Worm (Caenorhabditis elegans): ENCODE measurements around the gene R08E5.4.

- TF ChIP-seq ceh-36 (tag; optimal IDR thresholded peaks at IDR 0.05) (no peak), hmg-4 (GFP tag; optimal IDR thresholded peaks at IDR 0.05) (no peak), ama-1 (optimal IDR thresholded peaks at IDR 0.05) (no peak), B0310.2 (tag; optimal IDR thresholded peaks at IDR 0.05) (no peak), tra-4 (tag; optimal IDR thresholded peaks at IDR 0.05) (no peak), sea-1 (GFP tag; conservative IDR thresholded peaks at IDR 0.05) (no peak), F13C5.2 (tag; optimal IDR thresholded peaks at IDR 0.05) (no peak)
Observed at ce11 chrV:3739302-3739701, 29.1 kb upstream of the R08E5.4 start, which contains the start of gene hpo-36.

Data from whole organism, early embryonic.